Worm (Caenorhabditis elegans) whole organism, mixed stage, embryonic: ENCODE data around the gene Y38E10A.14.

Source experiments
- M03D4.4 ChIP-seq: sonication (generic microtip); optimal IDR thresholded peaks from 2 replicates; lab custom pipeline; 2017; ENCODE audit warnings: mild to moderate bottlenecking, missing genetic modification characterization, missing compliant biosample characterization
- bed-3 ChIP-seq: fragments of 200-800 bp; sonication (Bioruptor generic); optimal IDR thresholded peaks from 3 replicates; lab custom pipeline; 2018; ENCODE audit warnings: mild to moderate bottlenecking, missing genetic modification characterization, moderate library complexity, missing compliant biosample characterization
- blmp-1 ChIP-seq: fragments of 150-350 bp; optimal IDR thresholded peaks from 2 replicates; lab custom pipeline; 2014; ENCODE audit warnings: missing biosample characterization, missing genetic modification characterization
- ceh-39 ChIP-seq: fragments of 150-350 bp; optimal IDR thresholded peaks from 2 replicates; lab custom pipeline; 2014; ENCODE audit warnings: missing biosample characterization, missing genetic modification characterization
- cnd-1 ChIP-seq: fragments of 200-800 bp; sonication (Bioruptor generic); optimal IDR thresholded peaks from 2 replicates; lab custom pipeline; 2018; ENCODE audit warnings: mild to moderate bottlenecking, missing genetic modification characterization, missing compliant biosample characterization
- drap-1 ChIP-seq: fragments of 200-800 bp; sonication (Bioruptor generic); optimal IDR thresholded peaks from 3 replicates; lab custom pipeline; 2018; ENCODE audit warnings: mild to moderate bottlenecking, missing genetic modification characterization, missing compliant biosample characterization
- elt-1 ChIP-seq: sonication (generic microtip); optimal IDR thresholded peaks from 2 replicates; lab custom pipeline; 2017; ENCODE audit warnings: missing genetic modification characterization, mild to moderate bottlenecking, missing compliant biosample characterization, antibody characterized with exemption, moderate library complexity, borderline replicate concordance; ENCODE audit not compliant: insufficient read depth
- elt-3 ChIP-seq: fragments of 150-350 bp; optimal IDR thresholded peaks from 2 replicates; lab custom pipeline; 2014; ENCODE audit warnings: missing biosample characterization, missing genetic modification characterization
- flh-1 ChIP-seq: fragments of 200-800 bp; sonication (Bioruptor generic); optimal IDR thresholded peaks from 2 replicates; lab custom pipeline; 2018; ENCODE audit warnings: mild to moderate bottlenecking, missing genetic modification characterization, moderate library complexity, missing compliant biosample characterization
- ham-2 ChIP-seq: fragments of 200-800 bp; sonication (Bioruptor generic); optimal IDR thresholded peaks from 2 replicates; lab custom pipeline; 2018; ENCODE audit warnings: mild to moderate bottlenecking, missing genetic modification characterization, missing compliant biosample characterization
- hlh-1 ChIP-seq: fragments of 150-350 bp; optimal IDR thresholded peaks from 2 replicates; lab custom pipeline; 2014; ENCODE audit warnings: missing biosample characterization, missing genetic modification reagents, missing genetic modification characterization
- lin-32 ChIP-seq: fragments of 200-800 bp; sonication (Bioruptor generic); optimal IDR thresholded peaks from 2 replicates; lab custom pipeline; 2018; ENCODE audit warnings: mild to moderate bottlenecking, missing genetic modification characterization, missing compliant biosample characterization
- lsy-2 ChIP-seq: fragments of 150-350 bp; optimal IDR thresholded peaks from 2 replicates; lab custom pipeline; 2014; ENCODE audit warnings: missing biosample characterization, missing genetic modification characterization
- mab-5 ChIP-seq: fragments of 150-350 bp; optimal IDR thresholded peaks from 2 replicates; lab custom pipeline; 2014; ENCODE audit warnings: missing biosample characterization, missing genetic modification characterization
- mep-1 ChIP-seq: fragments of 150-350 bp; optimal IDR thresholded peaks from 2 replicates; lab custom pipeline; 2017; ENCODE audit warnings: missing biosample characterization, missing genetic modification reagents, missing genetic modification characterization, inconsistent platforms
- mls-2 ChIP-seq: sonication (generic microtip); optimal IDR thresholded peaks from 2 replicates; lab custom pipeline; 2016; ENCODE audit warnings: mild to moderate bottlenecking, missing genetic modification characterization, moderate library complexity, missing compliant biosample characterization
- nhr-12 ChIP-seq: fragments of 150-350 bp; optimal IDR thresholded peaks from 2 replicates; lab custom pipeline; 2014; ENCODE audit warnings: missing biosample characterization, missing genetic modification characterization
- nhr-2 ChIP-seq: fragments of 150-350 bp; optimal IDR thresholded peaks from 2 replicates; lab custom pipeline; 2014; ENCODE audit warnings: missing biosample characterization, missing genetic modification characterization
- nhr-237 ChIP-seq: fragments of 150-350 bp; optimal IDR thresholded peaks from 2 replicates; lab custom pipeline; 2014; ENCODE audit warnings: missing biosample characterization, missing genetic modification characterization
- nhr-28 ChIP-seq: fragments of 150-350 bp; optimal IDR thresholded peaks from 2 replicates; lab custom pipeline; 2014; ENCODE audit warnings: missing biosample characterization, missing genetic modification characterization
- pha-4 ChIP-seq: fragments of 150-350 bp; optimal IDR thresholded peaks from 2 replicates; lab custom pipeline; 2018; ENCODE audit warnings: missing biosample characterization, missing genetic modification reagents, missing genetic modification characterization
- sem-2 ChIP-seq: fragments of 200-800 bp; sonication (Bioruptor generic); optimal IDR thresholded peaks from 2 replicates; lab custom pipeline; 2018; ENCODE audit warnings: mild to moderate bottlenecking, missing genetic modification characterization, missing compliant biosample characterization
- snpc-4 ChIP-seq: fragments of 150-350 bp; optimal IDR thresholded peaks from 2 replicates; lab custom pipeline; 2014; ENCODE audit warnings: missing biosample characterization, missing genetic modification characterization
- sptf-1 ChIP-seq: sonication (generic microtip); optimal IDR thresholded peaks from 2 replicates; lab custom pipeline; 2017; ENCODE audit warnings: mild to moderate bottlenecking, missing genetic modification characterization, moderate library complexity, missing compliant biosample characterization
- tbx-8 ChIP-seq: fragments of 200-800 bp; sonication (Bioruptor generic); optimal IDR thresholded peaks from 2 replicates; lab custom pipeline; 2018; ENCODE audit warnings: mild to moderate bottlenecking, missing genetic modification characterization, moderate library complexity, missing compliant biosample characterization
- unc-120 ChIP-seq: sonication (generic microtip); optimal IDR thresholded peaks from 2 replicates; lab custom pipeline; 2017; ENCODE audit warnings: missing genetic modification characterization, missing compliant biosample characterization; ENCODE audit not compliant: poor library complexity, severe bottlenecking
- zip-8 ChIP-seq: fragments of 150-350 bp; optimal IDR thresholded peaks from 2 replicates; lab custom pipeline; 2014; ENCODE audit warnings: missing biosample characterization, missing genetic modification characterization
- ztf-11 ChIP-seq: fragments of 150-350 bp; optimal IDR thresholded peaks from 2 replicates; lab custom pipeline; 2014; ENCODE audit warnings: missing biosample characterization, missing genetic modification characterization

The Y38E10A.14 gene

DNA sequence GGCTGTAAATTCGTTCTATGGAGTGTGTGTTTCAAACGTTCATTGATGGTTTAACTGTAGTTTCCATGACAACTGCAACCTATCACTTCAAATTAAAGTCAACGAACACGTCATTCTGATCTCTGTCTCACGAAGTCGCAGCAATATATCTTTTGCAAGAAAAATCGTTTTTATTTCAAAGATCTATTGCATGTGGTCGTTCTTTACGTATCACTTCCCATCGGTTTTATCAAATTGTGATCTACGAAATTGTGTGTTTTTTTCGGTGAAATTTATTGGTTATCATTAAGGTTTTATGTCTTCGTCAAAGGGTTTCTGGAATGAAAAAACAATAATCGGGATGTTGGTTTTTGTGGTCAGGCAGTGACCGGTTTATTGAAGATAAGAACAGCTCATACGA, 1.5 kb downstream of the Y38E10A.14 start:
- TF ChIP-seq ztf-11 (tag; lab: Kevin White, UChicago), result no peak
- TF ChIP-seq nhr-237 (tag; lab: Kevin White, UChicago), result no peak

DNA sequence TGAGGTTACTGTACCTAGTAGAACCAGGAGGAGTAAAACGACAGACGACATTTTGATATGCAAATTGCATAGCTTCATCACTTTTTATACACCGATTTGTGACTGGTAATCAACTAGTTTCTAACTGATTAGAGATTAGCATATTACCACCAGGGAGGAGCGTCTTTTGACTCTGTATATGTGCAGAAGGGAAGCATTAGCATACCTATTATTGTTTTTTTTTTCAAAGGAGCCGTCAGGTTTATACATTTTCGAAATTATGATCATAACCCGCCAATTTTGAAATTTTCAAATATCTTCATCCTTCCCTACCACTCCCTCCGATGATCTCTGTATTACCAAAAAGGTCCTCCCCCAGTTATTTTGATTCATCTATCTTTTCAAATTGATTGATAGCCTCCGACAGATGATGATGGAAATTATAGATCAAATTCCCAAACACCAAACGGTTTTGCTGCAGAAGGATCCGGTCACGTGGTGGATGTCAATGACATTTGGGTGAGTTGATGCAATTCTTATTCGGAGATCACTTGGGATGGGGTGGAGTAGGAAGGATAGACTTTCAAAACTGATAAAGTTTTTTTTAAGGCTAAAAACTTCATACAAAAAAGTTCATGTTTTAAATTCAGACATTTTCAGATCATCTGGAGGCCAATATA, 2.3 kb downstream of the Y38E10A.14 start, which contains the start of gene nspe-8:
TSS of gene nspe-8 (minus strand) at position 51 of the 659 bp plus-strand sequence.
- no peak for TF ChIP-seq ham-2 (GFP tag; lab: Kevin White, UChicago)
- no peak for TF ChIP-seq mab-5 (tag; lab: Kevin White, UChicago)
- TF ChIP-seq sptf-1 (tag; lab: Kevin White, UChicago), result no peak
- TF ChIP-seq hlh-1 (tag; lab: Kevin White, UChicago), result no peak
- no peak for TF ChIP-seq mls-2 (tag; lab: Kevin White, UChicago)
- TF ChIP-seq mep-1 (tag; lab: Kevin White, UChicago), result no peak
- no peak for TF ChIP-seq bed-3

DNA sequence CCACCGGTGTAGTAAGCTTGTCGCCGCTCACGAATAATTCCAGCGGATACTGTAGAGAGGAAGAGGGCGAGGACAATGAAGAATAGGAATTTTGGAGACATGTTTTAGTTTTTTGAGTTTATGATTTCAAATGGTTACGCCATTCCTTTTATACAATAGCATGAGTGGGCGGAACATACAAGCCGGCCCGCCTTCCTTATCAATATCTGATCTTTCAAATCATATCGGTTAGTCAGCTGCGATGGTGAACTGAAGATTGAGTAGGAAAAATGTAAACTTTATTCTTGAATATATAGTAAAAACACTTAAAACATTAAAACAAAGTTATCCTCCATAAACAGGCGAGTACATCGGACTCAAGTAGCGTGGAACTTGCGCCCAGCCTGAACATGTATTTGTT, 3.6 kb downstream of the Y38E10A.14 start, which contains the start of gene nspe-1:
TSS of gene nspe-1 (minus strand) at position 101 of the 400 bp plus-strand sequence.
- TF ChIP-seq unc-120 (tag; lab: Kevin White, UChicago) (no peak), ham-2 (GFP tag; lab: Kevin White, UChicago) (no peak)

- TF ChIP-seq blmp-1 (tag; lab: Kevin White, UChicago), result no peak
- no peak for TF ChIP-seq zip-8 (tag; lab: Kevin White, UChicago)
- TF ChIP-seq elt-3 (tag; lab: Kevin White, UChicago), result no peak
- no peak for TF ChIP-seq M03D4.4 (tag; lab: Kevin White, UChicago)
- no peak for TF ChIP-seq nhr-2 (tag; lab: Kevin White, UChicago)
- no peak for TF ChIP-seq lin-32 (GFP tag; lab: Kevin White, UChicago)
- TF ChIP-seq unc-120 (tag; lab: Kevin White, UChicago), result no peak
- TF ChIP-seq ceh-39, result no peak
- no peak for TF ChIP-seq cnd-1
- TF ChIP-seq elt-1 (tag; lab: Kevin White, UChicago), result no peak
- TF ChIP-seq flh-1 (GFP tag; lab: Kevin White, UChicago), result no peak
Measured at ce11 chrII:12619288-12619687, 5.0 kb downstream of the Y38E10A.14 start, which contains the start of gene nspe-2. TSS of gene nspe-2 (minus strand) at chrII:12619388.

ce11 chrII:12617586-12617985, 6.7 kb downstream of the Y38E10A.14 start, which contains the start of gene nspe-3:
TSS of gene nspe-3 (plus strand) at chrII:12617886.
- TF ChIP-seq flh-1 (GFP tag; lab: Kevin White, UChicago), result no peak
- no peak for TF ChIP-seq lsy-2 (tag; lab: Kevin White, UChicago)
- no peak for TF ChIP-seq pha-4
- TF ChIP-seq sem-2, result no peak
- TF ChIP-seq mls-2 (tag; lab: Kevin White, UChicago), result no peak
- no peak for TF ChIP-seq ham-2 (GFP tag; lab: Kevin White, UChicago)
- TF ChIP-seq snpc-4 (tag; lab: Kevin White, UChicago), result no peak
- no peak for TF ChIP-seq tbx-8 (GFP tag; lab: Kevin White, UChicago)
- no peak for TF ChIP-seq ceh-39
- TF ChIP-seq, all 35 proteins: peak for 0

DNA sequence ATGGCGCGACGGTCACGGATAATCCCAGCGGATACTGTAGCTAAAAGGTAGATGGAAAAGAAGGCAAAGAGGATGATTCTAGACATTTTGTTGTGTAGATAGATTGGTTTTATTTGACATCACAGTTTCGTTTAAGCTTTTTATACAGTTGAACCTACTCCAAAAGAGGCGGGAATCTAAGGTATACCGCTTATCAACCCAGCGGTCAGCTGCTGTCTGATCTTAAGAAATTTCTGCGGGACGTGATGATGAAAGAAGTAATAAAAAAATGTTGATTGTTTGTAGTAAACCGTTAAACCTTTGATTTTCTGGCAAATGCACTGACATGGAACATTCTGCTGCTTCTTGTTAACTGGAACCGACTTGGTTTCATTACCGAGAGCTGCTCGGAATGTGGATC, 8.3 kb downstream of the Y38E10A.14 start, which contains the start of gene nspe-6:
TSS of gene nspe-6 (minus strand) at position 101 of the 400 bp plus-strand sequence.
- TF ChIP-seq drap-1, result no peak
- no peak for TF ChIP-seq M03D4.4 (tag; lab: Kevin White, UChicago)
- TF ChIP-seq nhr-28 (tag; lab: Kevin White, UChicago), result no peak
- TF ChIP-seq unc-120 (tag; lab: Kevin White, UChicago), result no peak
- no peak for TF ChIP-seq flh-1 (GFP tag; lab: Kevin White, UChicago)
- TF ChIP-seq nhr-12 (tag; lab: Kevin White, UChicago), result no peak
- no peak for TF ChIP-seq tbx-8 (GFP tag; lab: Kevin White, UChicago)
- no peak for TF ChIP-seq blmp-1 (tag; lab: Kevin White, UChicago)
- TF ChIP-seq mab-5 (tag; lab: Kevin White, UChicago), result no peak
- TF ChIP-seq lsy-2 (tag; lab: Kevin White, UChicago), result no peak
- no peak for TF ChIP-seq nhr-237 (tag; lab: Kevin White, UChicago)
- TF ChIP-seq sem-2, result no peak
